Fruit fly (Drosophila melanogaster): ENCODE data around the gene for.

for gene

dm6 chr2L:3657349-3658142 is 793 bp upstream of the for start:
- TF ChIP-seq ind (GFP tag; optimal IDR thresholded peaks at IDR 0.05), result peak; percentile 61
- no peak for TF ChIP-seq BtbVII (GFP tag; optimal IDR thresholded peaks at IDR 0.05)
- no peak for TF ChIP-seq CG6813 (GFP tag; optimal IDR thresholded peaks at IDR 0.05)
- TF ChIP-seq CG12391 (tag; optimal IDR thresholded peaks at IDR 0.05), result peak; percentile 40
- peak; percentile 52; the same call in 1 of the 2 replicates for TF ChIP-seq slbo (GFP tag; IDR thresholded peaks at IDR 0.05)
- no peak for TF ChIP-seq CG10274 (GFP tag; optimal IDR thresholded peaks at IDR 0.05)
- no peak for TF ChIP-seq rib (GFP tag; IDR thresholded peaks at IDR 0.05)
- TF ChIP-seq D (optimal IDR thresholded peaks at IDR 0.05), result no peak
- TF ChIP-seq D (GFP tag; optimal IDR thresholded peaks at IDR 0.05), result no peak
- TF ChIP-seq az2 (GFP tag; optimal IDR thresholded peaks at IDR 0.05), result peak; percentile 62
- no peak for TF ChIP-seq nerfin-2 (GFP tag; IDR thresholded peaks at IDR 0.05; ENCODE audit: partially characterized antibody)
- no peak for TF ChIP-seq scrt (GFP tag; optimal IDR thresholded peaks at IDR 0.05)
- no peak for TF ChIP-seq bowl (GFP tag; IDR thresholded peaks at IDR 0.05)
- no peak for TF ChIP-seq CG8765 (GFP tag; IDR thresholded peaks at IDR 0.05)
- TF ChIP-seq CG17612 (GFP tag; IDR thresholded peaks at IDR 0.05), result no peak
- TF ChIP-seq slou (GFP tag; optimal IDR thresholded peaks at IDR 0.05), result no peak
- TF ChIP-seq HLH4C (GFP tag; IDR thresholded peaks at IDR 0.05; ENCODE audit: partially characterized antibody), result no peak
- TF ChIP-seq ranshi (GFP tag; IDR thresholded peaks at IDR 0.05), result peak; percentile 39; the same call in 1 of the 2 replicates
- TF ChIP-seq zf30C (GFP tag; optimal IDR thresholded peaks at IDR 0.05), result no peak
- no peak for TF ChIP-seq ftz-f1 (GFP tag; optimal IDR thresholded peaks at IDR 0.05)
- TF ChIP-seq CG12744 (GFP tag; optimal IDR thresholded peaks at IDR 0.05), result peak; percentile 58
- TF ChIP-seq inv (GFP tag; IDR thresholded peaks at IDR 0.05; ENCODE audit: partially characterized antibody), result no peak; the same call in 1 of the 2 replicates
- peak; percentile 70 for TF ChIP-seq CG13624 (GFP tag; optimal IDR thresholded peaks at IDR 0.05)
- TF ChIP-seq Ravus (GFP tag; IDR thresholded peaks at IDR 0.05), result no peak
- peak; percentile 21 for TF ChIP-seq vfl (GFP tag; optimal IDR thresholded peaks at IDR 0.05)
- peak; percentile 66 for TF ChIP-seq pita (GFP tag; optimal IDR thresholded peaks at IDR 0.05)
- TF ChIP-seq Eip74EF (GFP tag; optimal IDR thresholded peaks at IDR 0.05), result no peak
- no peak for TF ChIP-seq CG4404 (GFP tag; IDR thresholded peaks at IDR 0.05)
- peak; percentile 84 for TF ChIP-seq CG15696 (tag; optimal IDR thresholded peaks at IDR 0.05)
- peak; percentile 48; the same call in 1 of the 2 replicates for TF ChIP-seq NFAT (GFP tag; IDR thresholded peaks at IDR 0.05)
- peak; percentile 59 for TF ChIP-seq CG16863 (GFP tag; optimal IDR thresholded peaks at IDR 0.05)
- TF ChIP-seq dan (GFP tag; IDR thresholded peaks at IDR 0.05), result no peak
- TF ChIP-seq CG3163 (GFP tag; optimal IDR thresholded peaks at IDR 0.05), result peak; percentile 89
- TF ChIP-seq kah (GFP tag; optimal IDR thresholded peaks at IDR 0.05), result no peak
- TF ChIP-seq CG17568 (GFP tag; optimal IDR thresholded peaks at IDR 0.05), result no peak
- TF ChIP-seq jigr1 (GFP tag; IDR thresholded peaks at IDR 0.05), result no peak
- no peak for TF ChIP-seq pb (GFP tag; optimal IDR thresholded peaks at IDR 0.05)
- TF ChIP-seq CG15514 (GFP tag; optimal IDR thresholded peaks at IDR 0.05), result peak; percentile 38
- TF ChIP-seq CG15011 (GFP tag; optimal IDR thresholded peaks at IDR 0.05), result no peak
- peak; percentile 81 for TF ChIP-seq Drgx (GFP tag; IDR thresholded peaks at IDR 0.05)
- no peak for TF ChIP-seq TFAM (GFP tag; optimal IDR thresholded peaks at IDR 0.05)
- no peak for TF ChIP-seq klu (GFP tag; IDR thresholded peaks at IDR 0.05)
- peak; percentile 73; the same call in 1 of the 2 replicates for TF ChIP-seq seq (GFP tag; IDR thresholded peaks at IDR 0.05)
- TF ChIP-seq row (GFP tag; IDR thresholded peaks at IDR 0.05), result peak; percentile 72; the same call in 2 of the 3 replicates
- TF ChIP-seq Lim3 (GFP tag; IDR thresholded peaks at IDR 0.05), result no peak
- no peak for TF ChIP-seq CG2889 (GFP tag; IDR thresholded peaks at IDR 0.05)
- no peak for TF ChIP-seq pan (optimal IDR thresholded peaks at IDR 0.05)
- TF ChIP-seq pan (GFP tag; optimal IDR thresholded peaks at IDR 0.05 in 1 of 2, IDR thresholded peaks at IDR 0.05 in 1 of 2), result peak in 1 of 2 experiments; percentile 35
- TF ChIP-seq ems (GFP tag; optimal IDR thresholded peaks at IDR 0.05), result no peak
- peak; percentile 38 for TF ChIP-seq oc (tag; optimal IDR thresholded peaks at IDR 0.05)
